Fruit fly (Drosophila melanogaster) whole organism: Measurements from ENCODE around the gene Naa15-16.

Experiments
- CG8478 ChIP-seq: fragments of >200 bp; optimal IDR thresholded peaks from 2 replicates; lab custom pipeline; 2018; ENCODE audit warnings: inconsistent platforms
- Dll ChIP-seq: fragments of >200 bp; optimal IDR thresholded peaks from 2 replicates; lab custom pipeline; 2017
- EcR ChIP-seq, 2 experiments: fragments of >200 bp; optimal IDR thresholded peaks; 2 replicates each; lab custom pipeline; 2017; ENCODE audit warnings: missing biosample characterization in 2 of 2, missing genetic modification characterization in 2 of 2, missing genetic modification reagents in 2 of 2
- pan ChIP-seq: fragments of >200 bp; optimal IDR thresholded peaks from 2 replicates; lab custom pipeline; 2017
- psq ChIP-seq: fragments of >200 bp; optimal IDR thresholded peaks from 2 replicates; lab custom pipeline; 2017
- usp ChIP-seq: fragments of >200 bp; optimal IDR thresholded peaks from 2 replicates; lab custom pipeline; 2017; ENCODE audit warnings: missing biosample characterization, missing genetic modification characterization, mixed read lengths

The Naa15-16 gene

DNA sequence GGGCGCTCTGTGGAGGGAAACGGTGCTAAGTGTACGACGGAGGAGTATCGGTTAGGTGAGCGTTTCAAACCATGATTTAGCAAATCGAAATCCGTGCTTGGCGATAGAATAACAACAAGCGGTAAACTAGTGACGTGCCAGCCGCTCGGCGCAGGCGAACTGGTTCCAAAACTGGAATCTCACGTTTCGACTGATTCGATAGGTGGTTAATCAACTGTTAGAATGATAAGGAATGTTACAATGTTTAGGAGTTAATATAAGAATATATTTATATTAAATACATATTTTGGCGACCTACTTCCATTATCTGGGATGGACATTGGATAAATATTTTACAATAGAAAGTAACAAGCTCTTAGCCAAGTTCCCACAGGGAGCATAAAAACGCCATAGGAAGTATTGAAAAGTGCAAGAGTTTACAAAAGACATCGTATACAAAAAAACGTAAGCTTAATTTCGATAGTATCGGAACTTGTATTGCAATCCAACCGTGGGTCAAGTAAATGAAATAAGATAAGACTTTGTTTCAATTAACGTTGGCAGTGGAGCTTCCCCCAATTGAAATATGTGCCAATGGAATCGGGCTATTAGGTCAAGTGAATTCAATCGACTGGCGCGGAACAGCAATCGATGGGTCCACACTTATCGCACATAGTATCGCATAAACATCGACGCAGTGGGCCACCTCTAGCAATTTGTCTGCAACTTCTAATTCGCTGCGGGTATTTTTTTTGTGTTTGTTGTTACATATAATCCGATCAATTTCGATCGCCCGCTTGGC, 15.2 kb downstream of the Naa15-16 start, which contains the start of the genes ksh, CG14200 and Pfrx:
TSS of gene ksh (minus strand) at position 163 of the 781 bp plus-strand sequence.
TSS of gene CG14200 (plus strand) at position 676 of the 781 bp plus-strand sequence.
TSS of gene Pfrx (plus strand) at position 676 of the 781 bp plus-strand sequence.
- TF ChIP-seq usp (GFP tag; lab: Kevin White, UChicago) (no peak), EcR (GFP tag; optimal IDR thresholded peaks at IDR 0.05; lab: Kevin White, UChicago) (no peak), psq (lab: Kevin White, UChicago) (no peak), CG8478 (no peak), Dll (lab: Kevin White, UChicago) (no peak), pan (lab: Kevin White, UChicago) (no peak)

- TF ChIP-seq CG8478: peak; percentile 92
- TF ChIP-seq Dll (lab: Kevin White, UChicago): no peak
Observed at dm6 chrX:19495611-19496583, 16.1 kb downstream of the Naa15-16 start.

DNA sequence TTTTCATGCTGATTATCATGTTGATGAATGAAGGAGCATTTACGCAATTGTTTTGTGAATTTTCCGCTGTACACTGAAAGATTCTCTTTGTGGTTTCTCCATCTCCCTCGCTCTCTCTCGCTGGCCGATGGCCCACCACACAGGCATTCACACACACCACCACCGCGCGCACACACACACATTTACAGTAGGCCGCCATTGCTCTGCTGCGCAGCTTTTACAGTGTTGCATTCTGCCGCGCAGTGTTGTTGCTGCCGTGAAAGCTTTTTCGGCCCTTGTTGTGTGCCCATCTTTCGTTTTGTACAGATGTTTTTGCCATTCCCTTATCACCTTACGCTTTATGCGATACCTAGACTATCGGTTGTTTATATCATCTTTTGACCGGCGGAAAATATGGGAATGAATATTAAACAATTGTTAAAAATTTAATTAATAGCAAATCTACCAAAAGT, 17.1 kb downstream of the Naa15-16 start:
- no peak for TF ChIP-seq EcR (GFP tag; optimal IDR thresholded peaks at IDR 0.05; lab: Kevin White, UChicago)
- TF ChIP-seq Dll (lab: Kevin White, UChicago): no peak
- TF ChIP-seq usp (GFP tag; lab: Kevin White, UChicago): no peak
- TF ChIP-seq CG8478: no peak
- TF ChIP-seq pan (lab: Kevin White, UChicago): no peak
- no peak for TF ChIP-seq psq (lab: Kevin White, UChicago)

- TF ChIP-seq usp (GFP tag; lab: Kevin White, UChicago): no peak
- TF ChIP-seq Dll (lab: Kevin White, UChicago): no peak
- TF ChIP-seq pan (lab: Kevin White, UChicago): peak; percentile 40
- TF ChIP-seq psq (lab: Kevin White, UChicago): no peak
Observed at dm6 chrX:19497782-19498440, 18.1 kb downstream of the Naa15-16 start.

DNA sequence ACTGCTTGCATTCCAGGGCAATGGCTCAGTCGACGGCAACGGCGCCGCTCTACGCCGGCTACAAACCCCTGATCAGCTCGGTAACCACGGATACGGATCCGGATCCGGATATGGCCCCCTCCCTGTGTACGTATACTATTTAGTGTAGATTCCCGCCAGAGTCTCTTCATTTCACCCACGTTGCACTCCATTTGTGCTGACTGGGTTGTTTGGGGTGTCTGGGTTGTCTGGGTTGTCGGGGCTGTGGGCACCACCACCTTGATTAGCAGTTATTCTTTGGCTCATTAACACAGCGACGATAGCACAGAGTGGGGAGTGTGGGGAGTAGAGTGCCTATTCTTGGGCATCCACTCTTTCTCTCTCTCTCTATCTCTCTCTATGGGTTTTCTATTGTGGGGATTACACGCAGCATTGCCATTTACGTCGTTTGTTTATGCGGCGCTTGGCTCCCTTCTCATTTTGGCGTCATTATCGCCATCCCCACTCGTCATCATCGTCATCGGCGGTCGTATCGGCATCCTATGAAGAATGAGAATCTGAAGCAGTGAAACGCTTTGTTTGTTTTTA, 19.1 kb downstream of the Naa15-16 start:
- TF ChIP-seq EcR (GFP tag; optimal IDR thresholded peaks at IDR 0.05; lab: Kevin White, UChicago): no peak
- TF ChIP-seq pan (lab: Kevin White, UChicago): no peak
- no peak for TF ChIP-seq psq (lab: Kevin White, UChicago)
- TF ChIP-seq usp (GFP tag; lab: Kevin White, UChicago): no peak
- no peak for TF ChIP-seq Dll (lab: Kevin White, UChicago)
- TF ChIP-seq CG8478: no peak

DNA sequence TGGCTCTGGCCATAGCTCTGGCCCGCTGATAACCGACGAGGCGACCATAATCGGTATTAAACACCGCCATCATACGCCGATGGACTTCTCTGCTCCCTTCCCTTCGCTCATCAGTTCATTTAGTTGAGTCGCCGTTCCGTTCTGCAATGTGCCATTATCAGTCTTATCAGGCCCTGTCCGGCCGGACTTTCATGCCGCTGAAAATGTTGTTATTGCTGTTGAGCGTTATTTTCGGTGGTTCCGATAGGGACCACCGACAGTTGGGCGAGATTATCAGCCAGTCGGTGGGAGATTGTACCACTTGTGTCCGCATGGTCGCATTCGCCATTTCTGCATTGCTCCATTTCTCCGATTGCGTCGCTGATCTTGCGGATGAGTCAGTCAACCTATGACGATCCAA, 21.5 kb downstream of the Naa15-16 start:
- TF ChIP-seq psq (lab: Kevin White, UChicago) (no peak), EcR (GFP tag; optimal IDR thresholded peaks at IDR 0.05; lab: Kevin White, UChicago) (no peak), CG8478 (no peak), Dll (lab: Kevin White, UChicago) (no peak), usp (GFP tag; lab: Kevin White, UChicago) (no peak), pan (lab: Kevin White, UChicago) (no peak)

dm6 chrX:19504170-19504765, 24.5 kb downstream of the Naa15-16 start:
- TF ChIP-seq EcR (GFP tag; optimal IDR thresholded peaks at IDR 0.05; lab: Kevin White, UChicago) (no peak), Dll (lab: Kevin White, UChicago) (no peak), pan (lab: Kevin White, UChicago) (no peak), CG8478 (no peak), psq (lab: Kevin White, UChicago) (no peak), usp (GFP tag; lab: Kevin White, UChicago) (no peak)

DNA sequence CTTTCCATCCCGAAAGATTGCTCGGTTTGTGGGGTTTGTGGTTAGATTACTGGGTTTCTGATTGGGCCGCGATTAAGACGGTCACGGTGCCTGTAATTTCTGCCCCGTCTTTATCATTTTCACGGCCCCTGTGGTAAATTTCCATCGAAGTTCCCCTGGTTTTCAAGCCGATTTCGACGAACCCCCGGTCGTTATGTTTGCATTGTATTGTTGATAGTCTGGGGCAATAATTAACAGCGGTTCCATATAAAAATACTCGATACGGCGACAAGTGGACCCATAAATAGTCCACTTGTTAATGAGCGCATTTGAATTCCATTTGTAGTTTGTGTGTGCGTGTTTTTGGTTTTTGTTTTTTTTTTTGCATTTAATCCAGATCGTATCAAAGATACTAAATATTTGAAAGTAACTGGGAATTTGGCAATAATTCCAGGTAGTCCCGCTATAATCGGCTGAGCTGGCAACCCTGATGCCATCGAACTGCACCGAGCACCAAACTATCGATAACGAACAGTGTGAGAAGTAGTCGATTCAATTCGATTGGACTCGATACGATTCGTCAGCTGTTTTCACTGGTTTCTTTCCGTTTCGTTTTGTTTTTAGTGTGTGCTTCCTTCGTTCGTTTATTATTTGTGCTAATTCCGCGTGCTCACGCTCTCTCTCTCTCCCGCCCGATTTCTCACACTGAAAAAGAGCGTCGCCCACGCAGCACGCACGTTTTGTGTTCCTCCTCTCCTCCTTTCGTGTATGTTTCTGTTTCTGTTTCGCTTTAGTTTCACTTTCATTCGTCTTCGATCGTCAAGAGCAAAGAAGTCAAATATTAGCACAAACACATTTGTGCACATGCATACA, 25.8 kb downstream of the Naa15-16 start:
- TF ChIP-seq usp (GFP tag; lab: Kevin White, UChicago) (no peak), CG8478 (no peak), pan (lab: Kevin White, UChicago) (no peak), psq (lab: Kevin White, UChicago) (no peak), EcR (GFP tag; optimal IDR thresholded peaks at IDR 0.05; lab: Kevin White, UChicago) (no peak), Dll (lab: Kevin White, UChicago) (no peak)

dm6 chrX:19510204-19510603, 30.4 kb downstream of the Naa15-16 start:
- TF ChIP-seq psq (lab: Kevin White, UChicago): no peak

dm6 chrX:19520376-19520775, 40.6 kb downstream of the Naa15-16 start:
- TF ChIP-seq EcR (GFP tag; optimal IDR thresholded peaks at IDR 0.05; lab: Kevin White, UChicago) (no peak), psq (lab: Kevin White, UChicago) (no peak), CG8478 (no peak), pan (lab: Kevin White, UChicago) (no peak), Dll (lab: Kevin White, UChicago) (no peak), usp (GFP tag; lab: Kevin White, UChicago) (no peak)
